Fruit fly (Drosophila melanogaster) whole organism, embryonic: ENCODE measurements around the gene CG18258.

ENCODE experiments used
- Bdp1 ChIP-seq: fragments of 200-800 bp; sonication (Bioruptor generic); optimal IDR thresholded peaks from 3 replicates; lab custom pipeline; 2016; ENCODE audit warnings: missing biosample characterization, missing genetic modification characterization
- CG10274 ChIP-seq: fragments of 200-800 bp; sonication (Bioruptor generic); optimal IDR thresholded peaks from 3 replicates; lab custom pipeline; 2017; ENCODE audit warnings: missing biosample characterization, mild to moderate bottlenecking, missing genetic modification characterization
- CG10366 ChIP-seq: fragments of 200-800 bp; sonication (Bioruptor generic); IDR thresholded peaks from 2 replicates; pipeline ENCODE4 v1.3.6; 2022; ENCODE audit warnings: missing biosample characterization, missing genetic modification characterization
- CG13287 ChIP-seq: fragments of 200-800 bp; sonication (Bioruptor generic); IDR thresholded peaks from 2 replicates; pipeline ENCODE4 v1.3.6; 2022; ENCODE audit warnings: missing biosample characterization, missing genetic modification characterization; ENCODE audit not compliant: partially characterized antibody
- CG15073 ChIP-seq: fragments of 200-800 bp; sonication (Bioruptor generic); optimal IDR thresholded peaks from 2 replicates; lab custom pipeline; 2016; ENCODE audit warnings: missing biosample characterization, missing genetic modification characterization
- CG17328 ChIP-seq: fragments of 200-800 bp; sonication (Bioruptor generic); IDR thresholded peaks from 2 replicates; pipeline ENCODE4 v1.3.6; 2022; ENCODE audit warnings: missing biosample characterization, missing genetic modification characterization
- CG2889 ChIP-seq: fragments of 200-800 bp; sonication (Bioruptor generic); IDR thresholded peaks from 3 replicates; pipeline ENCODE4 v1.3.6; 2022; ENCODE audit warnings: missing biosample characterization, missing genetic modification characterization
- CG31224 ChIP-seq: fragments of 200-800 bp; sonication (Bioruptor generic); IDR thresholded peaks from 2 replicates; pipeline ENCODE4 v1.3.6; 2022; ENCODE audit warnings: missing biosample characterization, missing genetic modification characterization
- CG31365 ChIP-seq: fragments of 200-800 bp; sonication (Bioruptor generic); optimal IDR thresholded peaks from 2 replicates; lab custom pipeline; 2018; ENCODE audit warnings: missing biosample characterization, mild to moderate bottlenecking, missing genetic modification characterization
- CG33557 ChIP-seq: fragments of 200-800 bp; sonication (Bioruptor generic); optimal IDR thresholded peaks from 2 replicates; lab custom pipeline; 2019; ENCODE audit warnings: missing biosample characterization, mild to moderate bottlenecking, missing genetic modification characterization, moderate library complexity
- CG4360 ChIP-seq: fragments of 200-800 bp; sonication (Bioruptor generic); IDR thresholded peaks from 2 replicates; pipeline ENCODE4 v1.3.6; 2022; ENCODE audit warnings: missing biosample characterization, missing genetic modification characterization
- CG6654 ChIP-seq: fragments of 200-800 bp; sonication (Bioruptor generic); optimal IDR thresholded peaks from 2 replicates; lab custom pipeline; 2017; ENCODE audit warnings: missing biosample characterization, mild to moderate bottlenecking, missing genetic modification characterization
- CG6791 ChIP-seq: fragments of 200-800 bp; sonication (Bioruptor generic); IDR thresholded peaks from 3 replicates; pipeline ENCODE4 v1.3.6; 2022; ENCODE audit warnings: missing biosample characterization, missing genetic modification characterization; ENCODE audit not compliant: partially characterized antibody
- CG7786 ChIP-seq: fragments of 200-800 bp; sonication (Bioruptor generic); optimal IDR thresholded peaks from 2 replicates; lab custom pipeline; 2016; ENCODE audit warnings: missing biosample characterization, missing genetic modification characterization
- CG8944 ChIP-seq: fragments of 200-800 bp; sonication (Bioruptor generic); optimal IDR thresholded peaks from 3 replicates; lab custom pipeline; 2016; ENCODE audit warnings: missing biosample characterization, missing genetic modification characterization
- CG9609 ChIP-seq: fragments of 200-800 bp; sonication (Bioruptor generic); optimal IDR thresholded peaks from 3 replicates; lab custom pipeline; 2016; ENCODE audit warnings: missing biosample characterization, missing genetic modification characterization
- CHES-1-like ChIP-seq: fragments of 200-800 bp; sonication (Bioruptor generic); optimal IDR thresholded peaks from 2 replicates; lab custom pipeline; 2016; ENCODE audit warnings: missing biosample characterization, missing genetic modification characterization
- Chrac-16 ChIP-seq: fragments of 200-800 bp; sonication (Bioruptor generic); optimal IDR thresholded peaks from 3 replicates; lab custom pipeline; 2016; ENCODE audit warnings: missing biosample characterization, missing genetic modification characterization
- D ChIP-seq, 2 experiments: fragments of 200-800 bp in 1 of 2; fragments of >200 bp in 1 of 2; sonication (Bioruptor generic) in 1 of 2; optimal IDR thresholded peaks; 2 replicates in 1 of 2; 3 replicates in 1 of 2; lab custom pipeline; 2017; ENCODE audit warnings: mild to moderate bottlenecking in 1 of 2, missing biosample characterization in 1 of 2, missing genetic modification characterization in 1 of 2, missing genetic modification reagents in 1 of 2
- Dip3 ChIP-seq: fragments of 200-800 bp; sonication (Bioruptor generic); optimal IDR thresholded peaks from 3 replicates; lab custom pipeline; 2016; ENCODE audit warnings: missing biosample characterization, missing genetic modification characterization
- Fer1 ChIP-seq: fragments of 200-800 bp; sonication (Bioruptor generic); optimal IDR thresholded peaks from 2 replicates; lab custom pipeline; 2017; ENCODE audit warnings: missing biosample characterization, mild to moderate bottlenecking, missing genetic modification characterization
- HLH4C ChIP-seq: fragments of 200-800 bp; sonication (Bioruptor generic); IDR thresholded peaks from 3 replicates; pipeline ENCODE4 v1.3.6; 2022; ENCODE audit warnings: missing biosample characterization, missing genetic modification characterization; ENCODE audit not compliant: partially characterized antibody
- Hr51 ChIP-seq, 2 experiments: fragments of 200-800 bp; sonication (Bioruptor generic); optimal IDR thresholded peaks; 2 replicates in 1 of 2; 3 replicates in 1 of 2; lab custom pipeline; 2016 to 2018; ENCODE audit warnings: missing biosample characterization in 2 of 2, missing genetic modification characterization in 2 of 2, mild to moderate bottlenecking in 1 of 2, moderate library complexity in 1 of 2
- Hr78 ChIP-seq, 2 experiments: fragments of 200-800 bp in 1 of 2; fragments of >200 bp in 1 of 2; sonication (Bioruptor generic) in 1 of 2; optimal IDR thresholded peaks; 2 replicates each; lab custom pipeline; 2017 to 2019; ENCODE audit warnings: missing biosample characterization in 2 of 2, missing genetic modification characterization in 2 of 2, mild to moderate bottlenecking in 1 of 2, moderate library complexity in 1 of 2
- Lpt ChIP-seq: fragments of >200 bp; optimal IDR thresholded peaks from 2 replicates; lab custom pipeline; 2018; ENCODE audit warnings: missing biosample characterization, missing genetic modification characterization
- Meics ChIP-seq: fragments of 200-800 bp; sonication (Bioruptor generic); optimal IDR thresholded peaks from 2 replicates; lab custom pipeline; 2017; ENCODE audit warnings: missing biosample characterization, mild to moderate bottlenecking, missing genetic modification characterization
- NFAT ChIP-seq: fragments of 200-800 bp; sonication (Bioruptor generic); IDR thresholded peaks from 2 replicates; pipeline ENCODE4 v1.3.6; 2022; ENCODE audit warnings: missing biosample characterization, missing genetic modification characterization
- Nf-YC ChIP-seq: fragments of 200-800 bp; optimal IDR thresholded peaks from 3 replicates; lab custom pipeline; 2019; ENCODE audit warnings: missing biosample characterization, mild to moderate bottlenecking, missing genetic modification characterization, moderate library complexity
- NfI ChIP-seq: fragments of 200-800 bp; sonication (Bioruptor generic); optimal IDR thresholded peaks from 3 replicates; lab custom pipeline; 2018; ENCODE audit warnings: missing biosample characterization, mild to moderate bottlenecking, missing genetic modification characterization, moderate library complexity
- Sox100B ChIP-seq: fragments of 200-800 bp; sonication (Bioruptor generic); optimal IDR thresholded peaks from 3 replicates; lab custom pipeline; 2018; ENCODE audit warnings: missing biosample characterization, mild to moderate bottlenecking, missing genetic modification characterization
- YL-1 ChIP-seq: fragments of 200-800 bp; sonication (Bioruptor generic); optimal IDR thresholded peaks from 3 replicates; lab custom pipeline; 2017; ENCODE audit warnings: missing biosample characterization, mild to moderate bottlenecking, missing genetic modification characterization
- cg ChIP-seq: fragments of 200-800 bp; sonication (Bioruptor generic); optimal IDR thresholded peaks from 3 replicates; lab custom pipeline; 2019; ENCODE audit warnings: missing biosample characterization, mild to moderate bottlenecking, missing genetic modification characterization, moderate library complexity
- chn ChIP-seq: fragments of 200-800 bp; sonication (Bioruptor generic); optimal IDR thresholded peaks from 2 replicates; lab custom pipeline; 2016; ENCODE audit warnings: missing biosample characterization, missing genetic modification characterization
- fd64A ChIP-seq: fragments of 200-800 bp; sonication (Bioruptor generic); optimal IDR thresholded peaks from 3 replicates; lab custom pipeline; 2018; ENCODE audit warnings: missing biosample characterization, mild to moderate bottlenecking, missing genetic modification characterization
- kni ChIP-seq: fragments of 200-800 bp; sonication (Bioruptor generic); optimal IDR thresholded peaks from 3 replicates; lab custom pipeline; 2017; ENCODE audit warnings: mild to moderate bottlenecking, missing biosample characterization, missing genetic modification reagents, missing genetic modification characterization
- nau ChIP-seq: fragments of 200-800 bp; sonication (Bioruptor generic); optimal IDR thresholded peaks from 3 replicates; lab custom pipeline; 2017; ENCODE audit warnings: missing biosample characterization, mild to moderate bottlenecking, missing genetic modification characterization, missing genetic modification reagents
- ranshi ChIP-seq: fragments of 200-800 bp; sonication (Bioruptor generic); IDR thresholded peaks from 2 replicates; pipeline ENCODE4 v1.3.6; 2022; ENCODE audit warnings: missing biosample characterization, missing genetic modification characterization
- sc ChIP-seq, 3 experiments: fragments of >200 bp in 2 of 3; fragments of 200-800 bp in 1 of 3; sonication (Bioruptor generic) in 1 of 3; optimal IDR thresholded peaks; 2 replicates in 2 of 3; 3 replicates in 1 of 3; lab custom pipeline; 2017; ENCODE audit warnings: mild to moderate bottlenecking in 1 of 3, missing biosample characterization in 1 of 3, missing genetic modification characterization in 1 of 3, missing genetic modification reagents in 1 of 3
- slbo ChIP-seq: fragments of 200-800 bp; sonication (Bioruptor generic); IDR thresholded peaks from 2 replicates; pipeline ENCODE4 v1.3.6; 2022; ENCODE audit warnings: missing biosample characterization, missing genetic modification characterization
- slou ChIP-seq: fragments of 200-800 bp; sonication (Bioruptor generic); optimal IDR thresholded peaks from 3 replicates; lab custom pipeline; 2016; ENCODE audit warnings: missing biosample characterization, missing genetic modification characterization
- slp2 ChIP-seq: fragments of 200-800 bp; sonication (Bioruptor generic); optimal IDR thresholded peaks from 2 replicates; lab custom pipeline; 2016; ENCODE audit warnings: missing biosample characterization, missing genetic modification characterization
- sqz ChIP-seq: fragments of 200-800 bp; sonication (Bioruptor generic); optimal IDR thresholded peaks from 3 replicates; lab custom pipeline; 2018; ENCODE audit warnings: missing biosample characterization, mild to moderate bottlenecking, missing genetic modification characterization
- ssp ChIP-seq: fragments of 200-800 bp; sonication (Bioruptor generic); IDR thresholded peaks from 2 replicates; pipeline ENCODE4 v1.3.6; 2022; ENCODE audit warnings: missing biosample characterization, missing genetic modification characterization
- sug ChIP-seq: fragments of 200-800 bp; optimal IDR thresholded peaks from 2 replicates; lab custom pipeline; 2019; ENCODE audit warnings: missing biosample characterization, mild to moderate bottlenecking, missing genetic modification characterization, moderate library complexity
- tll ChIP-seq, 2 experiments: fragments of 200-800 bp in 1 of 2; fragments of >200 bp in 1 of 2; sonication (Bioruptor generic) in 1 of 2; optimal IDR thresholded peaks; 2 replicates each; lab custom pipeline; 2017 to 2019; ENCODE audit warnings: missing biosample characterization in 2 of 2, missing genetic modification characterization in 2 of 2, mild to moderate bottlenecking in 1 of 2, moderate library complexity in 1 of 2
- tna ChIP-seq: fragments of 200-800 bp; sonication (Bioruptor generic); IDR thresholded peaks from 2 replicates; pipeline ENCODE4 v1.3.6; 2022; ENCODE audit warnings: missing biosample characterization, missing genetic modification characterization; ENCODE audit not compliant: partially characterized antibody
- tup ChIP-seq: fragments of 200-800 bp; sonication (Bioruptor generic); optimal IDR thresholded peaks from 2 replicates; lab custom pipeline; 2016; ENCODE audit warnings: missing biosample characterization, mild to moderate bottlenecking, missing genetic modification characterization, moderate library complexity
- vvl ChIP-seq: fragments of 200-800 bp; sonication (Bioruptor generic); IDR thresholded peaks from 2 replicates; pipeline ENCODE4 v1.3.6; 2022; ENCODE audit warnings: missing biosample characterization, missing genetic modification characterization

CG18258 gene

dm6 chrX:17175558-17176189 is 36.4 kb upstream of the CG18258 start (continued):
- TF ChIP-seq CG6791 (GFP tag; lab: Robert Waterston, UW) (peak; percentile 54; the same call in 2 of the 3 replicates), tll (GFP tag; optimal IDR thresholded peaks at IDR 0.05; lab: Kevin White, UChicago) (no peak), ssp (peak; percentile 17; the same call in 1 of the 2 replicates), CHES-1-like (GFP tag; lab: Kevin White, UChicago) (no peak), CG2889 (no peak), Nf-YC (tag; lab: Kevin White, UChicago) (peak; percentile 13), fd64A (no peak), YL-1 (GFP tag; lab: Kevin White, UChicago) (no peak), CG33557 (GFP tag; lab: Kevin White, UChicago) (peak; percentile 17), Meics (no peak), Fer1 (no peak), D (optimal IDR thresholded peaks at IDR 0.05; lab: Kevin White, UChicago) (no peak), D (GFP tag; optimal IDR thresholded peaks at IDR 0.05; lab: Kevin White, UChicago) (peak; percentile 9), CG10274 (no peak), chn (GFP tag; lab: Kevin White, UChicago) (peak; percentile 12), NfI (no peak), ranshi (GFP tag; lab: Robert Waterston, UW) (no peak), slou (GFP tag; lab: Kevin White, UChicago) (no peak), CG7786 (no peak), CG15073 (GFP tag; lab: Kevin White, UChicago) (no peak), Bdp1 (GFP tag; lab: Kevin White, UChicago) (peak; percentile 9), sqz (GFP tag; lab: Kevin White, UChicago) (no peak), Hr78 (GFP tag; optimal IDR thresholded peaks at IDR 0.05; lab: Kevin White, UChicago) (peak in 1 of 2 experiments; percentile 70), slbo (GFP tag; lab: Robert Waterston, UW) (peak; percentile 62; the same call in 1 of the 2 replicates), CG9609 (GFP tag; lab: Kevin White, UChicago) (peak; percentile 3), slp2 (GFP tag; lab: Kevin White, UChicago) (no peak), kni (GFP tag; lab: Kevin White, UChicago) (no peak), Chrac-16 (GFP tag; lab: Kevin White, UChicago) (peak; percentile 35), CG8944 (GFP tag; lab: Kevin White, UChicago) (peak; percentile 33), NFAT (GFP tag; lab: Robert Waterston, UW) (peak; percentile 68; the same call in 1 of the 2 replicates), Lpt (no peak), CG31224 (GFP tag; lab: Robert Waterston, UW) (no peak), sug (tag; lab: Kevin White, UChicago) (peak; percentile 11), tup (GFP tag; lab: Kevin White, UChicago) (no peak), Dip3 (GFP tag; lab: Kevin White, UChicago) (peak; percentile 17), CG17328 (GFP tag; lab: Robert Waterston, UW) (no peak), CG6654 (GFP tag; lab: Kevin White, UChicago) (peak; percentile 60), nau (GFP tag; lab: Kevin White, UChicago) (no peak), CG31365 (peak; percentile 4), CG10366 (GFP tag; lab: Robert Waterston, UW) (peak; percentile 40; the same call in 1 of the 2 replicates), tna (GFP tag; lab: Robert Waterston, UW) (no peak), sc (optimal IDR thresholded peaks at IDR 0.05; lab: Kevin White, UChicago) (no peak), sc (GFP tag; optimal IDR thresholded peaks at IDR 0.05; lab: Kevin White, UChicago) (no peak), cg (no peak), CG13287 (GFP tag; lab: Robert Waterston, UW) (no peak; the same call in 1 of the 2 replicates), Hr51 (GFP tag; optimal IDR thresholded peaks at IDR 0.05; lab: Kevin White, UChicago) (peak in 1 of 2 experiments; percentile 6), Sox100B (no peak), CG4360 (GFP tag; lab: Robert Waterston, UW) (0 out of 2 replicates have a peak, but pooled peaks have one; percentile 13), HLH4C (GFP tag; lab: Robert Waterston, UW) (no peak), vvl (GFP tag; lab: Robert Waterston, UW) (peak; percentile 43)
